Fruit fly (Drosophila melanogaster): ENCODE results near the gene CG7720.

DNA sequence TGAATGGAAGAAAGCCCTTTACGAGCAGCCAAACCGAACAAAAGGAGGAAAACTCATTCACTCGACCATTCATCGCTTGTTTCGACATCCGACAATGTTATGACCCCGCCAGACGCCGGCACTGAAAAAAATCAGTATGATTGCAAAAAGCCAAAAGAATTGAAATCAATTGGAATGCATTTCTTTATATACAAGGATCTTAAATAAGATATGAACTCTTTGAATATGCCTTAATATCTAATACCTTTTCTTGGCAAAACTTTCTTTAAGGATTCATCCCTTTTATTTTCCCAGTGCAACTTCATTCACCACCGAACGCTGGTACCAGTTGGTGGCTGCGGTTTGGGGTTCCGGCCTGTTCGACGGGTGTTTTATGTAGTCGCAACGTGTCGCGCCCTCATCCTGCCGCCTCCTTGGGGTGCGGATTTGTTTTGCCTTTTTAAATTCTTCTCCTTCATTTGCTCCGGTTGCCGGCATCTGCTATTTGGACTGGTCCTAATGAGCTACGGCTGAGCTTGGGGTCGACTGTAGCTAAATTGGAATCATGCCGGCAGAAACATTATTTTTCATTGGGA lies 75.1 kb downstream of the CG7720 start:
- no peak for TF ChIP-seq pan (optimal IDR thresholded peaks at IDR 0.05)
- no peak for TF ChIP-seq EcR (GFP tag; optimal IDR thresholded peaks at IDR 0.05)
- TF ChIP-seq CG8478 (optimal IDR thresholded peaks at IDR 0.05), result no peak
- no peak for TF ChIP-seq usp (GFP tag; optimal IDR thresholded peaks at IDR 0.05)
- TF ChIP-seq psq (optimal IDR thresholded peaks at IDR 0.05), result no peak
- no peak for TF ChIP-seq Dll (optimal IDR thresholded peaks at IDR 0.05)
